Worm (Caenorhabditis elegans): ENCODE measurements around the gene T27A8.7.

Gene T27A8.7

ce11 chrX:16082024-16082423, 26.7 kb downstream of the T27A8.7 start, which contains the start of gene idpp-14:
idpp-14 (plus strand) TSS chrX:16082347.
- TF ChIP-seq nhr-21 (tag; optimal IDR thresholded peaks at IDR 0.05) (no peak), F13H6.1 (tag; optimal IDR thresholded peaks at IDR 0.05) (peak; percentile 67), sem-4 (tag; optimal IDR thresholded peaks at IDR 0.05) (no peak), C34F6.9 (tag; optimal IDR thresholded peaks at IDR 0.05) (no peak)

DNA sequence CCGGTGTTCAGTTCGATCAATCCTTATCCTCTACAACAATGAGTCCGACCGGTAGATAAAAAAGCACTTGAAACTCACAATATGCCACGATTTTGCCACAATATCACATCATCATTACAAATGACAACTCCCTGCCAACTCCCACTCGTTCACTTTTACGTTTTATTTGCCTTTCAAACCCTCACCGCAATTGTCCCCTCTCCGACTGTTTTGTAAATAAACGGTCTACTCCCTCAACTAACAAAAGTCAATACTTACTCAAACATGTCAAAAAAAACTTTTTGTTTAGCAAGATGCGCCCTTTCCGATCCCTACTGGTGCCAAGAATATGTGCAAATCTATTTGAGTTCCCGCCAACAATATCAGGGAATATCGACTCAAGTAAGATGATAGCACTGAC, 29.7 kb downstream of the T27A8.7 start, which contains the start of gene C30F2.2:
Gene C30F2.2, minus strand, starts transcription at position 122 of the 400 bp plus-strand sequence.
- TF ChIP-seq unc-55 (GFP tag; optimal IDR thresholded peaks at IDR 0.05), result no peak
- no peak for TF ChIP-seq skn-1 (tag; optimal IDR thresholded peaks at IDR 0.05)
- TF ChIP-seq F13H6.1 (tag; optimal IDR thresholded peaks at IDR 0.05), result peak; percentile 44
- TF ChIP-seq nhr-129 (tag; optimal IDR thresholded peaks at IDR 0.05), result peak; percentile 19

DNA sequence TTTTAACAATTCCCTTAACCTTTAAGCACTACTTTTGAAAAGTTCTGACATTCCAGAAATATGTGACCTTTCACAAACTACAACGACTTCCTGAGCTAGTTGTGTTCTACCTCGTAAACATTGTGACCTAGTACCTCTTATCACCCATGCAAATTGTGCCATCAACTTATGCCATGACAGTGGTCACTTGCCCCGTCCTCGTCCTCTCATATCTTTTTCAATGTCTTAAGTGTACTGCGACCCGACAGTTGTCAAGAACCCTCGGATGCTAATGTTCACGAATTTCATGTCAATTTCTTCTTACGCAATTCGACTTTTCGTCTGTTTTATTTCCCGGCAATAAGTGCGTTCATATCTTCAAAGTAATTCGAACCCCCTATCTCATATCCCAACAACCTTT, 32.5 kb downstream of the T27A8.7 start:
- TF ChIP-seq lin-13 (GFP tag; optimal IDR thresholded peaks at IDR 0.05) (no peak), mab-5 (tag; optimal IDR thresholded peaks at IDR 0.05) (no peak), elt-1 (tag; optimal IDR thresholded peaks at IDR 0.05) (no peak), gmeb-1 (tag; optimal IDR thresholded peaks at IDR 0.05) (no peak), F13H6.1 (tag; optimal IDR thresholded peaks at IDR 0.05) (peak; percentile 26), sma-9 (GFP tag; optimal IDR thresholded peaks at IDR 0.05) (no peak), sma-9 (tag; optimal IDR thresholded peaks at IDR 0.05) (no peak), sem-4 (tag; optimal IDR thresholded peaks at IDR 0.05) (no peak), unc-39 (tag; optimal IDR thresholded peaks at IDR 0.05) (no peak), nhr-6 (tag; optimal IDR thresholded peaks at IDR 0.05) (no peak)

ce11 chrX:16091166-16091565, 35.8 kb downstream of the T27A8.7 start:
- TF ChIP-seq snpc-4 (tag; optimal IDR thresholded peaks at IDR 0.05) (peak; percentile 85), nhr-12 (tag; optimal IDR thresholded peaks at IDR 0.05) (no peak)

DNA sequence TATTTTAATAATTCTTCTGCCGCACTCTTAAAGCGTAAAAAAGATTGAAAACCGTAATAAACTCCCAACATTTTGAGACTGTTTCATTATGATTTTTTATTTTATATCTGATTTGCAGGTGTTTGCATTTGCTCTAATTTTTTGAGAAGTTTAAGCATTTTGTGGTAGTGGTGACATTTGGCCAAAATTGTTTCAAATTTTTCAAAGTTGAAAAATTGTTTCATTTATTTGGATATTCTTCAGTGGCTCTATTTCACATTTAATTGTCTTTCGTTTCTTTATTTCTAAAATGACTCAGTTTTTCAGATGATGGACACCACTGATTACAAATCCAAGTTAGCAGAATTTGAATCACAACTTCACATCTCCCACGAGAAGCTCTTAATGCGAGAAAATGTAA, 39.0 kb downstream of the T27A8.7 start, which contains the start of gene C30F2.5:
Gene C30F2.5, plus strand, starts transcription at position 301 of the 400 bp plus-strand sequence.
- TF ChIP-seq ZK546.5 (tag; optimal IDR thresholded peaks at IDR 0.05) (no peak), skn-1 (tag; optimal IDR thresholded peaks at IDR 0.05) (no peak), nhr-21 (tag; optimal IDR thresholded peaks at IDR 0.05) (no peak), lin-39 (tag; optimal IDR thresholded peaks at IDR 0.05) (no peak), ceh-16 (tag; optimal IDR thresholded peaks at IDR 0.05) (no peak), elt-3 (tag; optimal IDR thresholded peaks at IDR 0.05) (no peak), F13H6.1 (tag; optimal IDR thresholded peaks at IDR 0.05) (no peak), snpc-4 (tag; optimal IDR thresholded peaks at IDR 0.05) (no peak)

DNA sequence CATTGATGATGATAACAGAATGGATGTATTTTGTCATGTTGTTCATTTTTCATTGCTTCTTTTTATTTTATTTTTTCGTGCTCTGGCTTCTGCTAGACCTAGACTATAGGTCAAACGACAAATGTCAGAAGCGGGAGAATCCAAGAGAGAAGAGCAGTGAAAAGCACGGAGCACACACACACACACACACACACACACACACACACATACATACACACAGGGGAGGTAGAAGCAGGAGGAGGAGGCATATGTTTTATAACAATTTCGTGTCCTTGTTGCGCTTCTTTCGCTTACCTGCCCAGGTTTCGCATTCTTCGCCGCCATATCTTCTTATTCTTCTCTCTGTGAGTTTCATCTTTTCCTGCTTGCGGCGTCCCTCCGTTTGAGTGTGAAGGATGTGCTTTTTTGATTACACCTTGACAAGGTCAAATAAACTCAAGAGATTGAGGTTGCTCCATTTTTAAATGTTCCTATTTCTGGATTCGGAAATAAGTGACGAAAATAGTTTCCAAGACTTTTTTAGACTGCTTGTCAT, 42.8 kb downstream of the T27A8.7 start:
- no peak for TF ChIP-seq ZK546.5 (tag; optimal IDR thresholded peaks at IDR 0.05)
- TF ChIP-seq R02D3.7 (tag; optimal IDR thresholded peaks at IDR 0.05), result no peak
- TF ChIP-seq mdl-1 (tag; optimal IDR thresholded peaks at IDR 0.05), result no peak
- TF ChIP-seq nhr-12 (tag; optimal IDR thresholded peaks at IDR 0.05), result no peak
- no peak for TF ChIP-seq snpc-4 (tag; optimal IDR thresholded peaks at IDR 0.05)
- TF ChIP-seq gmeb-1 (tag; optimal IDR thresholded peaks at IDR 0.05), result no peak
- no peak for TF ChIP-seq zag-1 (tag; optimal IDR thresholded peaks at IDR 0.05)
- TF ChIP-seq nhr-77 (tag; optimal IDR thresholded peaks at IDR 0.05), result no peak
- peak in 1 of 2 experiments; percentile 17 for TF ChIP-seq lsy-2 (tag; optimal IDR thresholded peaks at IDR 0.05)
- no peak for TF ChIP-seq fos-1 (tag; optimal IDR thresholded peaks at IDR 0.05)
- TF ChIP-seq nhr-129 (tag; optimal IDR thresholded peaks at IDR 0.05), result peak; percentile 63
- TF ChIP-seq dmd-4 (tag; optimal IDR thresholded peaks at IDR 0.05), result no peak
- peak; percentile 57 for TF ChIP-seq F13H6.1 (tag; optimal IDR thresholded peaks at IDR 0.05)
- no peak for TF ChIP-seq lin-39 (tag; optimal IDR thresholded peaks at IDR 0.05)
- no peak for TF ChIP-seq nhr-237 (tag; optimal IDR thresholded peaks at IDR 0.05)
- TF ChIP-seq unc-39 (tag; optimal IDR thresholded peaks at IDR 0.05), result no peak
- TF ChIP-seq mbf-1 (tag; optimal IDR thresholded peaks at IDR 0.05), result no peak
- TF ChIP-seq Y55F3AM.14 (GFP tag; optimal IDR thresholded peaks at IDR 0.05), result no peak
- TF ChIP-seq C34F6.9 (tag; optimal IDR thresholded peaks at IDR 0.05), result no peak
- no peak for TF ChIP-seq egl-27 (tag; optimal IDR thresholded peaks at IDR 0.05)
- no peak for TF ChIP-seq elt-1 (tag; optimal IDR thresholded peaks at IDR 0.05)
- no peak for TF ChIP-seq alr-1 (tag; optimal IDR thresholded peaks at IDR 0.05)
- TF ChIP-seq ama-1 (optimal IDR thresholded peaks at IDR 0.05), result no peak
- peak; percentile 39 for TF ChIP-seq sma-9 (GFP tag; optimal IDR thresholded peaks at IDR 0.05)
- no peak for TF ChIP-seq sma-9 (tag; optimal IDR thresholded peaks at IDR 0.05)
- no peak for TF ChIP-seq sma-3 (GFP tag; optimal IDR thresholded peaks at IDR 0.05)
- no peak for TF ChIP-seq mab-5 (tag; optimal IDR thresholded peaks at IDR 0.05)
